Fruit fly (Drosophila melanogaster) whole organism, wandering third instar larva: Measurements from ENCODE around the gene CG8086.

Source experiments
- Abd-B ChIP-seq: fragments of >200 bp; optimal IDR thresholded peaks from 2 replicates; lab custom pipeline; 2017; ENCODE audit warnings: missing biosample characterization, missing genetic modification characterization
- CrebA ChIP-seq: fragments of 200-800 bp; sonication (Bioruptor generic); optimal IDR thresholded peaks from 2 replicates; lab custom pipeline; 2016; ENCODE audit warnings: missing biosample characterization, mild to moderate bottlenecking, missing genetic modification characterization, borderline replicate concordance
- h ChIP-seq: fragments of 200-800 bp; sonication (Bioruptor generic); optimal IDR thresholded peaks from 3 replicates; lab custom pipeline; 2016; ENCODE audit warnings: missing biosample characterization, mild to moderate bottlenecking, missing genetic modification characterization
- lola ChIP-seq: fragments of >200 bp; optimal IDR thresholded peaks from 2 replicates; lab custom pipeline; 2017; ENCODE audit warnings: missing biosample characterization, missing genetic modification characterization
- pan ChIP-seq: fragments of >200 bp; optimal IDR thresholded peaks from 2 replicates; lab custom pipeline; 2017
- psq ChIP-seq: fragments of 200-800 bp; sonication (Bioruptor generic); optimal IDR thresholded peaks from 3 replicates; lab custom pipeline; 2017; ENCODE audit warnings: missing biosample characterization, mild to moderate bottlenecking, missing genetic modification characterization, moderate library complexity

DNA sequence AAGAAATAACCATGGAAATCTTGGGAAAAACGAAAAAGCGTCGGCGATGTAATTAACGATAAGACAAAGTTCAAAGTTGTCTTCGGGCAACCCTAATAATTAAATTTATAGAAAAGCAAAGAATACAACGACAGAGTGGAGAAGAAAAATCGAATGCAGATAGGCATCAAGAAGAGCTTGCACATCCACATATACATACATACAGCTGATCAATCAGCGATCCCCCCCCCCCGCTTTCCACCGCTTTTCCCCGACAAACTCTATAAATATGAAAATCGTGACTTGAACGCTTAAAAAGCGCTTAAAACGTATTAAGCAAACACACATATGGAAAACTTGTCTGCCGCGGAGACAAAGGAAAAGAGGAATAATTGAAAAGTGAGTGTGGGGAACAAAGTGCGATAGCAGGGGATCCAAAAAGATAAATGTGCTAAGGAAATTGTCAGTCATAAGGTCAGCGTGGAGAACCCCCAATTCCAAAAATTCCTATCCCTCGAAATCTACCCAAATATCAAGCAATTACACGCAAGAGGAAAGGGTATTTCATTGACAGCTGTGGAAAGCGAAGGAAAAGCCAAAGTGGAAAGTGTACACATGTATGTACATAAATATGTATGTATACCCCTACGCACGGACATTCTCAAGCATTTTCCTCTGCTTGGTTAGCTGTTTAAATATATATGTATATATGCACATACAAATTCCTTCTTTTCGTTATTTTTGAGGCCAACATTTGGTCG lies 32.2 kb upstream of the CG8086 start:
- TF ChIP-seq psq (GFP tag; lab: Kevin White, UChicago), result no peak
- no peak for TF ChIP-seq pan
- TF ChIP-seq Abd-B (GFP tag; lab: Kevin White, UChicago), result no peak
- TF ChIP-seq h (GFP tag; lab: Kevin White, UChicago), result no peak
- TF ChIP-seq CrebA (GFP tag; lab: Kevin White, UChicago), result no peak
- TF ChIP-seq lola (GFP tag; lab: Kevin White, UChicago), result no peak
